Worm (Caenorhabditis elegans) whole organism, L4/young adult: Measurements from ENCODE around the gene clec-138.

Source experiments
- W03F9.2 ChIP-seq: fragments of 150-350 bp; optimal IDR thresholded peaks from 2 replicates; lab custom pipeline; 2014; ENCODE audit warnings: missing biosample characterization, missing genetic modification characterization
- dao-5 ChIP-seq: sonication (generic microtip); optimal IDR thresholded peaks from 2 replicates; lab custom pipeline; 2016; ENCODE audit warnings: missing genotype, missing genetic modification characterization, moderate library complexity, missing compliant biosample characterization

DNA sequence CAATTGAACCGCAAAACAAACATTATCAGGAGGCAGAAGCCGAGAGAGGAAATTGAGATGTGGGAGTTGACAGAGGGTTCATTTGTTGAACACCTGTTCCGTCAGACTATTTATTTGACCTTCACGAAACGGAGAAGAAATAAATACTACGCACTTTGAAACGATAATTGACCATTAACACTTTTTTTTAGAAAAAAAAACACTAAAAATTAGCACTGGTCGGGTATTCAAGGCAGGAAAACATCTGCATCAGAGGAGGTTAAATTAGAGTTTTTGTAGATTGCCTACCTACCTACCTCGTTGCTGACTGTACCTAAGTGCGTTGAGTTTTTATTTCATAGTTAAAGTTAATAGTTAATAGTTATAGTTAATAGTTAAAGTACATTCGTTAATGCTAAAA, 30.5 kb upstream of the clec-138 start:
- TF ChIP-seq W03F9.2 (tag; lab: Kevin White, UChicago) (no peak), dao-5 (tag; lab: Kevin White, UChicago) (no peak)
